Fruit fly (Drosophila melanogaster): Measurements from ENCODE around the gene foxo.

dm6 chr3R:14095916-14096315, 39.2 kb downstream of the foxo start:
- no peak for TF ChIP-seq ttk (optimal IDR thresholded peaks at IDR 0.05)
- no peak for TF ChIP-seq insv (optimal IDR thresholded peaks at IDR 0.05)

Measured in Kc167 (cell line).